Fruit fly (Drosophila melanogaster) whole organism, wandering third instar larva: ENCODE measurements around the gene CG5446.

Source experiments
- GATAd ChIP-seq: sonication (Bioruptor generic); optimal IDR thresholded peaks from 2 replicates; lab custom pipeline; 2016; ENCODE audit warnings: missing biosample characterization, missing genetic modification characterization
- HLH106 ChIP-seq: fragments of 200-800 bp; optimal IDR thresholded peaks from 3 replicates; lab custom pipeline; 2019; ENCODE audit warnings: missing biosample characterization, mild to moderate bottlenecking, missing genetic modification characterization, moderate library complexity
- Hr83 ChIP-seq: fragments of 200-300 bp; sonication (Bioruptor generic); optimal IDR thresholded peaks from 2 replicates; lab custom pipeline; 2016; ENCODE audit warnings: missing biosample characterization, mild to moderate bottlenecking, missing genetic modification characterization, moderate library complexity; ENCODE audit not compliant: poor library complexity, severe bottlenecking
- Mio ChIP-seq: sonication (Bioruptor generic); optimal IDR thresholded peaks from 2 replicates; lab custom pipeline; 2016; ENCODE audit warnings: missing biosample characterization, missing genetic modification characterization
- Myc ChIP-seq: fragments of >200 bp; optimal IDR thresholded peaks from 2 replicates; lab custom pipeline; 2017
- br ChIP-seq: fragments of 200-800 bp; sonication (Bioruptor generic); optimal IDR thresholded peaks from 2 replicates; lab custom pipeline; 2016; ENCODE audit warnings: missing biosample characterization, missing genetic modification characterization
- brk ChIP-seq: fragments of 200-800 bp; sonication (Bioruptor generic); optimal IDR thresholded peaks from 2 replicates; lab custom pipeline; 2016; ENCODE audit warnings: missing biosample characterization, mild to moderate bottlenecking, missing genetic modification characterization
- dmrt93B ChIP-seq: fragments of 200-800 bp; sonication (Bioruptor generic); optimal IDR thresholded peaks from 2 replicates; lab custom pipeline; 2018; ENCODE audit warnings: missing biosample characterization, mild to moderate bottlenecking, missing genetic modification characterization
- pan ChIP-seq: fragments of >200 bp; optimal IDR thresholded peaks from 2 replicates; lab custom pipeline; 2017
- psq ChIP-seq: fragments of 200-800 bp; sonication (Bioruptor generic); optimal IDR thresholded peaks from 3 replicates; lab custom pipeline; 2017; ENCODE audit warnings: missing biosample characterization, mild to moderate bottlenecking, missing genetic modification characterization, moderate library complexity
- sv ChIP-seq: fragments of 200-800 bp; sonication (Bioruptor generic); optimal IDR thresholded peaks from 3 replicates; lab custom pipeline; 2016; ENCODE audit warnings: missing biosample characterization, missing genetic modification characterization
- usp ChIP-seq: fragments of >200 bp; optimal IDR thresholded peaks from 2 replicates; lab custom pipeline; 2017; ENCODE audit warnings: missing biosample characterization, missing genetic modification characterization

dm6 chr2L:12413899-12414298 lies 13.6 kb downstream of the CG5446 start:
- TF ChIP-seq Mio (GFP tag; lab: Kevin White, UChicago) (no peak), dmrt93B (GFP tag; lab: Kevin White, UChicago) (no peak), sv (GFP tag; lab: Kevin White, UChicago) (no peak), psq (GFP tag; lab: Kevin White, UChicago) (no peak), pan (lab: Kevin White, UChicago) (no peak), Hr83 (no peak), br (GFP tag; lab: Kevin White, UChicago) (no peak), Myc (lab: Kevin White, UChicago) (no peak), GATAd (GFP tag; lab: Kevin White, UChicago) (no peak), usp (GFP tag; lab: Kevin White, UChicago) (no peak), HLH106 (no peak), brk (GFP tag; lab: Kevin White, UChicago) (no peak)
